Fruit fly (Drosophila melanogaster) whole organism, adult: ENCODE data around the gene CG10588.

Experiments used
- CG14711 ChIP-seq: fragments of 200-800 bp; sonication (Bioruptor generic); optimal IDR thresholded peaks from 2 replicates; lab custom pipeline; 2018; ENCODE audit warnings: missing biosample characterization, mild to moderate bottlenecking, missing genetic modification characterization, moderate library complexity
- CG7045 ChIP-seq: fragments of 200-800 bp; sonication (Bioruptor generic); optimal IDR thresholded peaks from 2 replicates; lab custom pipeline; 2017; ENCODE audit warnings: missing biosample characterization, mild to moderate bottlenecking, missing genetic modification characterization
- bab1 ChIP-seq: fragments of 200-800 bp; sonication (Bioruptor generic); optimal IDR thresholded peaks from 3 replicates; lab custom pipeline; 2019; ENCODE audit warnings: missing biosample characterization, mild to moderate bottlenecking, missing genetic modification characterization, moderate library complexity
- cic ChIP-seq: fragments of 200-800 bp; sonication (Bioruptor generic); optimal IDR thresholded peaks from 2 replicates; lab custom pipeline; 2017; ENCODE audit warnings: missing biosample characterization, mild to moderate bottlenecking, missing genetic modification characterization, moderate library complexity

dm6 chr3L:21007364-21008254, 50.9 kb downstream of the CG10588 start:
- TF ChIP-seq cic (GFP tag; lab: Kevin White, UChicago): no peak
- no peak for TF ChIP-seq CG7045 (GFP tag; lab: Kevin White, UChicago)
- TF ChIP-seq CG14711 (tag; lab: Kevin White, UChicago): no peak
- no peak for TF ChIP-seq bab1
